Worm (Caenorhabditis elegans) whole organism, L2 larva: ENCODE measurements around the gene srv-17.

Experiments
- R02D3.7 ChIP-seq: fragments of 150-350 bp; optimal IDR thresholded peaks from 2 replicates; lab custom pipeline; 2014; ENCODE audit warnings: missing biosample characterization, missing genetic modification characterization
- Y55F3AM.14 ChIP-seq: fragments of 200-800 bp; sonication (Bioruptor generic); optimal IDR thresholded peaks from 2 replicates; lab custom pipeline; 2018; ENCODE audit warnings: mild to moderate bottlenecking, missing genetic modification characterization, missing compliant biosample characterization
- ZK546.5 ChIP-seq: sonication (generic microtip); optimal IDR thresholded peaks from 2 replicates; lab custom pipeline; 2017; ENCODE audit warnings: missing biosample characterization, missing genetic modification characterization
- aly-2 ChIP-seq: fragments of 150-350 bp; optimal IDR thresholded peaks from 2 replicates; lab custom pipeline; 2014; ENCODE audit warnings: missing biosample characterization, missing genetic modification characterization
- ama-1 ChIP-seq: fragments of 150-350 bp; optimal IDR thresholded peaks from 2 replicates; lab custom pipeline; 2018; ENCODE audit warnings: inconsistent platforms
- blmp-1 ChIP-seq: sonication (generic microtip); optimal IDR thresholded peaks from 2 replicates; lab custom pipeline; 2017; ENCODE audit warnings: missing genetic modification characterization, mild to moderate bottlenecking, missing compliant biosample characterization, antibody characterized with exemption, moderate library complexity; ENCODE audit not compliant: insufficient read depth
- ceh-16 ChIP-seq: fragments of 150-350 bp; optimal IDR thresholded peaks from 2 replicates; lab custom pipeline; 2014; ENCODE audit warnings: missing biosample characterization, missing genetic modification characterization
- ceh-82 ChIP-seq: fragments of 150-350 bp; optimal IDR thresholded peaks from 2 replicates; lab custom pipeline; 2014; ENCODE audit warnings: missing biosample characterization, missing genetic modification characterization
- crh-2 ChIP-seq: sonication (generic microtip); optimal IDR thresholded peaks from 2 replicates; lab custom pipeline; 2017; ENCODE audit warnings: missing biosample characterization, missing genetic modification characterization
- dmd-4 ChIP-seq: sonication (generic microtip); optimal IDR thresholded peaks from 2 replicates; lab custom pipeline; 2017; ENCODE audit warnings: missing biosample characterization, missing genetic modification characterization
- egl-27 ChIP-seq: sonication (generic microtip); optimal IDR thresholded peaks from 3 replicates; lab custom pipeline; 2017; ENCODE audit warnings: missing biosample characterization, missing genetic modification reagents, missing genetic modification characterization
- fos-1 ChIP-seq: fragments of 150-350 bp; optimal IDR thresholded peaks from 2 replicates; lab custom pipeline; 2014; ENCODE audit warnings: missing biosample characterization, missing genetic modification characterization
- gmeb-1 ChIP-seq: fragments of 150-350 bp; optimal IDR thresholded peaks from 2 replicates; lab custom pipeline; 2014; ENCODE audit warnings: missing biosample characterization, missing genetic modification characterization
- lin-11 ChIP-seq: fragments of 150-350 bp; sonication (generic microtip); optimal IDR thresholded peaks from 2 replicates; lab custom pipeline; 2014; ENCODE audit warnings: missing biosample characterization, missing genetic modification characterization, inconsistent platforms, mixed read lengths
- lin-39 ChIP-seq: fragments of 150-350 bp; optimal IDR thresholded peaks from 2 replicates; lab custom pipeline; 2014; ENCODE audit warnings: missing biosample characterization, missing genetic modification reagents, missing genetic modification characterization
- lsy-2 ChIP-seq, 2 experiments: fragments of 150-350 bp in 1 of 2; sonication (generic microtip) in 1 of 2; optimal IDR thresholded peaks; 2 replicates each; lab custom pipeline; 2014 to 2017; ENCODE audit warnings: missing biosample characterization in 2 of 2, missing genetic modification characterization in 2 of 2
- mab-5 ChIP-seq: fragments of 150-350 bp; optimal IDR thresholded peaks from 2 replicates; lab custom pipeline; 2014; ENCODE audit warnings: missing biosample characterization, missing genetic modification characterization
- mbf-1 ChIP-seq: sonication (generic microtip); optimal IDR thresholded peaks from 2 replicates; lab custom pipeline; 2017; ENCODE audit warnings: missing biosample characterization, missing genetic modification characterization
- mdl-1 ChIP-seq, 2 experiments: fragments of 150-350 bp in 1 of 2; sonication (generic microtip) in 1 of 2; optimal IDR thresholded peaks; 2 replicates each; lab custom pipeline; 2017; ENCODE audit warnings: missing biosample characterization in 2 of 2, missing genetic modification characterization in 2 of 2
- nhr-10 ChIP-seq: sonication (generic microtip); optimal IDR thresholded peaks from 2 replicates; lab custom pipeline; 2017; ENCODE audit warnings: missing biosample characterization, missing genetic modification characterization
- nhr-11 ChIP-seq: fragments of 150-350 bp; optimal IDR thresholded peaks from 2 replicates; lab custom pipeline; 2014; ENCODE audit warnings: missing biosample characterization, missing genetic modification characterization
- nhr-129 ChIP-seq: fragments of 150-350 bp; optimal IDR thresholded peaks from 2 replicates; lab custom pipeline; 2014; ENCODE audit warnings: missing biosample characterization, missing genetic modification characterization
- nhr-21 ChIP-seq: fragments of 150-350 bp; optimal IDR thresholded peaks from 2 replicates; lab custom pipeline; 2014; ENCODE audit warnings: missing biosample characterization, missing genetic modification characterization
- nhr-23 ChIP-seq: fragments of 150-350 bp; optimal IDR thresholded peaks from 2 replicates; lab custom pipeline; 2014; ENCODE audit warnings: missing biosample characterization, missing genetic modification reagents, missing genetic modification characterization
- nhr-237 ChIP-seq: fragments of 150-350 bp; optimal IDR thresholded peaks from 2 replicates; lab custom pipeline; 2014; ENCODE audit warnings: missing biosample characterization, missing genetic modification characterization
- nhr-25 ChIP-seq: fragments of 150-350 bp; sonication (generic microtip); optimal IDR thresholded peaks from 3 replicates; lab custom pipeline; 2014; ENCODE audit warnings: missing biosample characterization, missing genetic modification characterization
- peb-1 ChIP-seq: fragments of 150-350 bp; optimal IDR thresholded peaks from 2 replicates; lab custom pipeline; 2014; ENCODE audit warnings: missing biosample characterization, missing genetic modification characterization
- sem-4 ChIP-seq: fragments of 150-350 bp; optimal IDR thresholded peaks from 2 replicates; lab custom pipeline; 2014; ENCODE audit warnings: missing biosample characterization, missing genetic modification reagents, missing genetic modification characterization
- skn-1 ChIP-seq: sonication (generic microtip); optimal IDR thresholded peaks from 2 replicates; lab custom pipeline; 2017; ENCODE audit warnings: missing biosample characterization, missing genetic modification characterization
- sma-3 ChIP-seq: sonication (generic microtip); optimal IDR thresholded peaks from 2 replicates; lab custom pipeline; 2016; ENCODE audit warnings: missing genetic modification reagents, missing genetic modification characterization, missing compliant biosample characterization
- sma-9 ChIP-seq, 2 experiments: fragments of 150-350 bp in 1 of 2; sonication (generic microtip) in 1 of 2; optimal IDR thresholded peaks; 2 replicates each; lab custom pipeline; 2014 to 2016; ENCODE audit warnings: missing genetic modification characterization in 2 of 2, mild to moderate bottlenecking in 1 of 2, missing biosample characterization in 1 of 2, missing compliant biosample characterization in 1 of 2, missing genetic modification reagents in 1 of 2, moderate library complexity in 1 of 2
- snpc-4 ChIP-seq: fragments of 150-350 bp; optimal IDR thresholded peaks from 2 replicates; lab custom pipeline; 2014; ENCODE audit warnings: missing biosample characterization, missing genetic modification characterization
- unc-39 ChIP-seq: fragments of 150-350 bp; optimal IDR thresholded peaks from 2 replicates; lab custom pipeline; 2014; ENCODE audit warnings: missing biosample characterization, missing genetic modification characterization
- unc-55 ChIP-seq: fragments of 150-350 bp; sonication (generic microtip); optimal IDR thresholded peaks from 3 replicates; lab custom pipeline; 2014; ENCODE audit warnings: missing biosample characterization, missing genetic modification reagents, missing genetic modification characterization
- unc-62 ChIP-seq: fragments of 150-350 bp; optimal IDR thresholded peaks from 2 replicates; lab custom pipeline; 2014; ENCODE audit warnings: missing biosample characterization, missing genetic modification reagents, missing genetic modification characterization
- zag-1 ChIP-seq: fragments of 150-350 bp; optimal IDR thresholded peaks from 2 replicates; lab custom pipeline; 2014; ENCODE audit warnings: missing biosample characterization, missing genetic modification characterization
- ztf-1 ChIP-seq: fragments of 200-800 bp; sonication (Bioruptor generic); conservative IDR thresholded peaks from 2 replicates; pipeline ENCODE4 v1.3.6; 2022; ENCODE audit warnings: missing genetic modification characterization, missing compliant biosample characterization
- ztf-11 ChIP-seq: sonication (generic microtip); optimal IDR thresholded peaks from 2 replicates; lab custom pipeline; 2017; ENCODE audit warnings: missing biosample characterization, missing genetic modification characterization
- ztf-4 ChIP-seq: fragments of 150-350 bp; optimal IDR thresholded peaks from 2 replicates; lab custom pipeline; 2014; ENCODE audit warnings: missing biosample characterization, missing genetic modification characterization

The srv-17 gene

ce11 chrIV:5870072-5870471 is at the start of gene srv-17:
Gene srv-17 (minus strand): TSS chrIV:5870172.
- TF ChIP-seq blmp-1 (tag; lab: Kevin White, UChicago), result no peak
- no peak for TF ChIP-seq R02D3.7 (tag; lab: Kevin White, UChicago)

- TF ChIP-seq egl-27, result no peak
Observed at ce11 chrIV:5917026-5917425, 47.1 kb upstream of the srv-17 start, which contains the start of gene dhhc-13. Gene dhhc-13 (plus strand): TSS chrIV:5917326.

- TF ChIP-seq unc-62 (no peak), mdl-1 (tag; optimal IDR thresholded peaks at IDR 0.05; lab: Kevin White, UChicago) (no peak), sma-9 (GFP tag; optimal IDR thresholded peaks at IDR 0.05; lab: Kevin White, UChicago) (no peak), sma-9 (tag; optimal IDR thresholded peaks at IDR 0.05; lab: Kevin White, UChicago) (no peak), zag-1 (tag; lab: Kevin White, UChicago) (peak; percentile 26), dmd-4 (tag; lab: Kevin White, UChicago) (no peak)
Observed at ce11 chrIV:5915152-5915551, 45.2 kb upstream of the srv-17 start.

- TF ChIP-seq gmeb-1 (tag; lab: Kevin White, UChicago) (no peak), skn-1 (no peak), lin-11 (tag; lab: Kevin White, UChicago) (no peak), dmd-4 (tag; lab: Kevin White, UChicago) (no peak), unc-55 (GFP tag; lab: Kevin White, UChicago) (no peak), mab-5 (tag; lab: Kevin White, UChicago) (no peak), aly-2 (tag; lab: Kevin White, UChicago) (no peak), ceh-16 (tag; lab: Kevin White, UChicago) (no peak), lin-39 (tag; lab: Kevin White, UChicago) (no peak), sma-3 (no peak), nhr-129 (tag; lab: Kevin White, UChicago) (no peak), ztf-4 (no peak), ztf-1 (no peak), ceh-82 (tag; lab: Kevin White, UChicago) (no peak), ZK546.5 (tag; lab: Kevin White, UChicago) (no peak), sma-9 (GFP tag; optimal IDR thresholded peaks at IDR 0.05; lab: Kevin White, UChicago) (no peak), sma-9 (tag; optimal IDR thresholded peaks at IDR 0.05; lab: Kevin White, UChicago) (no peak), peb-1 (tag; lab: Kevin White, UChicago) (no peak), sem-4 (no peak)
Observed at ce11 chrIV:5903305-5903778, 33.4 kb upstream of the srv-17 start, which contains the start of gene H04M03.12. Gene H04M03.12 (minus strand): TSS chrIV:5903355.

- no peak for TF ChIP-seq gmeb-1 (tag; lab: Kevin White, UChicago)
- no peak for TF ChIP-seq snpc-4 (tag; lab: Kevin White, UChicago)
- no peak for TF ChIP-seq mbf-1 (tag; lab: Kevin White, UChicago)
- TF ChIP-seq lsy-2 (tag; optimal IDR thresholded peaks at IDR 0.05; lab: Kevin White, UChicago), result no peak
- no peak for TF ChIP-seq unc-39 (tag; lab: Kevin White, UChicago)
- no peak for TF ChIP-seq nhr-129 (tag; lab: Kevin White, UChicago)
- TF ChIP-seq peb-1 (tag; lab: Kevin White, UChicago), result no peak
- TF ChIP-seq crh-2 (tag; lab: Kevin White, UChicago), result no peak
- no peak for TF ChIP-seq nhr-11 (tag; lab: Kevin White, UChicago)
- TF ChIP-seq mdl-1 (tag; optimal IDR thresholded peaks at IDR 0.05; lab: Kevin White, UChicago), result no peak
- no peak for TF ChIP-seq nhr-237 (tag; lab: Kevin White, UChicago)
- no peak for TF ChIP-seq ama-1 (lab: Kevin White, UChicago)
- TF ChIP-seq nhr-10 (tag; lab: Kevin White, UChicago), result no peak
- no peak for TF ChIP-seq unc-62
Observed at ce11 chrIV:5902730-5903129, 32.8 kb upstream of the srv-17 start.

- TF ChIP-seq nhr-11 (tag; lab: Kevin White, UChicago) (no peak), sma-3 (no peak), ztf-4 (no peak), sem-4 (no peak), ZK546.5 (tag; lab: Kevin White, UChicago) (no peak), nhr-21 (tag; lab: Kevin White, UChicago) (no peak), fos-1 (no peak), unc-55 (GFP tag; lab: Kevin White, UChicago) (no peak), egl-27 (no peak), ceh-82 (tag; lab: Kevin White, UChicago) (no peak), Y55F3AM.14 (GFP tag; lab: Kevin White, UChicago) (no peak), nhr-25 (tag; lab: Kevin White, UChicago) (no peak), ama-1 (lab: Kevin White, UChicago) (no peak), zag-1 (tag; lab: Kevin White, UChicago) (no peak), dmd-4 (tag; lab: Kevin White, UChicago) (no peak), ztf-11 (no peak), lin-11 (tag; lab: Kevin White, UChicago) (no peak), lin-39 (tag; lab: Kevin White, UChicago) (no peak), nhr-23 (tag; lab: Kevin White, UChicago) (no peak)
Observed at ce11 chrIV:5896341-5896740, 26.4 kb upstream of the srv-17 start, which contains the start of gene pck-3. Gene pck-3 (plus strand): TSS chrIV:5896641.
